Worm (Caenorhabditis elegans) whole organism, L3 larva: ENCODE data around the gene asd-1.

Experiments
- R02D3.7 ChIP-seq: fragments of 150-350 bp; optimal IDR thresholded peaks from 2 replicates; lab custom pipeline; 2014; ENCODE audit warnings: missing biosample characterization, missing genetic modification characterization
- ZK546.5 ChIP-seq: sonication (generic microtip); optimal IDR thresholded peaks from 2 replicates; lab custom pipeline; 2017; ENCODE audit warnings: missing biosample characterization, missing genetic modification characterization
- ama-1 ChIP-seq: fragments of 150-350 bp; optimal IDR thresholded peaks from 2 replicates; lab custom pipeline; 2018
- ceh-16 ChIP-seq: sonication (generic microtip); optimal IDR thresholded peaks from 2 replicates; lab custom pipeline; 2017; ENCODE audit warnings: missing biosample characterization, missing genetic modification characterization
- ceh-28 ChIP-seq: fragments of 150-350 bp; optimal IDR thresholded peaks from 2 replicates; lab custom pipeline; 2014; ENCODE audit warnings: missing biosample characterization, missing genetic modification reagents, missing genetic modification characterization
- ceh-82 ChIP-seq: fragments of 150-350 bp; optimal IDR thresholded peaks from 2 replicates; lab custom pipeline; 2014; ENCODE audit warnings: missing biosample characterization, missing genetic modification characterization
- ceh-9 ChIP-seq: sonication (generic microtip); optimal IDR thresholded peaks from 2 replicates; lab custom pipeline; 2018; ENCODE audit warnings: missing biosample characterization, missing genetic modification characterization
- daf-12 ChIP-seq: fragments of 150-350 bp; optimal IDR thresholded peaks from 2 replicates; lab custom pipeline; 2014; ENCODE audit warnings: missing biosample characterization, missing genetic modification reagents, missing genetic modification characterization
- egl-27 ChIP-seq: sonication (generic microtip); optimal IDR thresholded peaks from 4 replicates; lab custom pipeline; 2017; ENCODE audit warnings: missing biosample characterization, missing genetic modification reagents, missing genetic modification characterization
- egl-5 ChIP-seq: fragments of 150-350 bp; optimal IDR thresholded peaks from 2 replicates; lab custom pipeline; 2017; ENCODE audit warnings: missing biosample characterization, missing genetic modification reagents, missing genetic modification characterization, inconsistent platforms
- elt-1 ChIP-seq: fragments of 150-350 bp; optimal IDR thresholded peaks from 2 replicates; lab custom pipeline; 2014; ENCODE audit warnings: missing biosample characterization, missing genetic modification characterization
- elt-2 ChIP-seq: sonication (generic microtip); optimal IDR thresholded peaks from 2 replicates; lab custom pipeline; 2016; ENCODE audit warnings: missing genetic modification reagents, mild to moderate bottlenecking, missing genetic modification characterization, missing compliant biosample characterization
- eor-1 ChIP-seq, 2 experiments: fragments of 150-350 bp; optimal IDR thresholded peaks; 2 replicates each; lab custom pipeline; 2014 to 2018; ENCODE audit warnings: missing biosample characterization in 2 of 2, missing genetic modification characterization in 2 of 2
- fkh-10 ChIP-seq: sonication (generic microtip); optimal IDR thresholded peaks from 2 replicates; lab custom pipeline; 2017; ENCODE audit warnings: missing biosample characterization, missing genetic modification reagents, missing genetic modification characterization
- fkh-2 ChIP-seq: fragments of 150-350 bp; optimal IDR thresholded peaks from 2 replicates; lab custom pipeline; 2014; ENCODE audit warnings: missing biosample characterization, missing genetic modification reagents, missing genetic modification characterization
- hmg-11 ChIP-seq: sonication (generic microtip); optimal IDR thresholded peaks from 2 replicates; lab custom pipeline; 2016; ENCODE audit warnings: missing genetic modification characterization, missing compliant biosample characterization
- jun-1 ChIP-seq: fragments of 150-350 bp; optimal IDR thresholded peaks from 2 replicates; lab custom pipeline; 2014; ENCODE audit warnings: missing biosample characterization, missing genetic modification reagents, missing genetic modification characterization
- lin-15B ChIP-seq: fragments of 150-350 bp; optimal IDR thresholded peaks from 2 replicates; lab custom pipeline; 2014; ENCODE audit warnings: missing biosample characterization, missing genetic modification characterization
- lin-39 ChIP-seq: fragments of 150-350 bp; optimal IDR thresholded peaks from 2 replicates; lab custom pipeline; 2018; ENCODE audit warnings: missing biosample characterization, missing genetic modification reagents, missing genetic modification characterization
- lsy-12 ChIP-seq: sonication (generic microtip); optimal IDR thresholded peaks from 2 replicates; lab custom pipeline; 2016; ENCODE audit warnings: mild to moderate bottlenecking, missing genetic modification characterization, missing compliant biosample characterization
- mdl-1 ChIP-seq: fragments of 150-350 bp; optimal IDR thresholded peaks from 2 replicates; lab custom pipeline; 2014; ENCODE audit warnings: missing biosample characterization, missing genetic modification characterization
- mml-1 ChIP-seq: fragments of 150-350 bp; sonication (generic microtip); optimal IDR thresholded peaks from 3 replicates; lab custom pipeline; 2014; ENCODE audit warnings: missing biosample characterization, missing genetic modification characterization
- nfya-1 ChIP-seq: sonication (generic microtip); optimal IDR thresholded peaks from 2 replicates; lab custom pipeline; 2017; ENCODE audit warnings: missing genetic modification characterization, mild to moderate bottlenecking, missing compliant biosample characterization, antibody characterized with exemption, moderate library complexity; ENCODE audit not compliant: insufficient read depth
- nhr-11 ChIP-seq: fragments of 150-350 bp; optimal IDR thresholded peaks from 2 replicates; lab custom pipeline; 2014; ENCODE audit warnings: missing biosample characterization, missing genetic modification characterization
- nhr-12 ChIP-seq: fragments of 150-350 bp; optimal IDR thresholded peaks from 2 replicates; lab custom pipeline; 2014; ENCODE audit warnings: missing biosample characterization, missing genetic modification characterization
- nhr-23 ChIP-seq: fragments of 150-350 bp; optimal IDR thresholded peaks from 2 replicates; lab custom pipeline; 2014; ENCODE audit warnings: missing biosample characterization, missing genetic modification reagents, missing genetic modification characterization
- nhr-237 ChIP-seq: fragments of 150-350 bp; optimal IDR thresholded peaks from 2 replicates; lab custom pipeline; 2014; ENCODE audit warnings: missing biosample characterization, missing genetic modification characterization
- nhr-25 ChIP-seq: sonication (generic microtip); optimal IDR thresholded peaks from 2 replicates; lab custom pipeline; 2017; ENCODE audit warnings: missing biosample characterization, missing genetic modification characterization
- nhr-28 ChIP-seq: fragments of 150-350 bp; optimal IDR thresholded peaks from 2 replicates; lab custom pipeline; 2014; ENCODE audit warnings: missing biosample characterization, missing genetic modification characterization
- nhr-43 ChIP-seq: sonication (generic microtip); optimal IDR thresholded peaks from 2 replicates; lab custom pipeline; 2016; ENCODE audit warnings: mild to moderate bottlenecking, missing genetic modification characterization, missing compliant biosample characterization; ENCODE audit not compliant: poor library complexity, severe bottlenecking
- nhr-67 ChIP-seq: fragments of 150-350 bp; optimal IDR thresholded peaks from 2 replicates; lab custom pipeline; 2014; ENCODE audit warnings: missing biosample characterization, missing genetic modification characterization
- nhr-77 ChIP-seq: fragments of 150-350 bp; optimal IDR thresholded peaks from 2 replicates; lab custom pipeline; 2014; ENCODE audit warnings: missing biosample characterization, missing genetic modification characterization
- pha-4 ChIP-seq: fragments of 150-350 bp; optimal IDR thresholded peaks from 2 replicates; lab custom pipeline; 2014; ENCODE audit warnings: missing biosample characterization, missing genetic modification reagents, missing genetic modification characterization
- pqm-1 ChIP-seq: fragments of 150-350 bp; optimal IDR thresholded peaks from 2 replicates; lab custom pipeline; 2017; ENCODE audit warnings: missing biosample characterization, missing genetic modification characterization, inconsistent platforms
- sea-2 ChIP-seq: fragments of 150-350 bp; sonication (generic microtip); optimal IDR thresholded peaks from 4 replicates; lab custom pipeline; 2014; ENCODE audit warnings: missing biosample characterization, missing genetic modification reagents, missing genetic modification characterization
- skn-1 ChIP-seq: fragments of 150-350 bp; optimal IDR thresholded peaks from 2 replicates; lab custom pipeline; 2014; ENCODE audit warnings: missing biosample characterization, missing genetic modification characterization
- snpc-4 ChIP-seq: fragments of 150-350 bp; optimal IDR thresholded peaks from 2 replicates; lab custom pipeline; 2014; ENCODE audit warnings: missing biosample characterization, missing genetic modification characterization
- tbx-2 ChIP-seq: sonication (generic microtip); optimal IDR thresholded peaks from 2 replicates; lab custom pipeline; 2016; ENCODE audit warnings: mild to moderate bottlenecking, missing genetic modification characterization, missing compliant biosample characterization
- unc-39 ChIP-seq: sonication (generic microtip); optimal IDR thresholded peaks from 4 replicates; lab custom pipeline; 2017; ENCODE audit warnings: missing biosample characterization, missing genetic modification characterization
- unc-62 ChIP-seq: fragments of 150-350 bp; sonication (generic microtip); optimal IDR thresholded peaks from 4 replicates; lab custom pipeline; 2014; ENCODE audit warnings: missing biosample characterization, missing genetic modification reagents, missing genetic modification characterization
- ztf-11 ChIP-seq: fragments of 150-350 bp; optimal IDR thresholded peaks from 2 replicates; lab custom pipeline; 2014; ENCODE audit warnings: missing biosample characterization, missing genetic modification characterization

asd-1 gene

DNA sequence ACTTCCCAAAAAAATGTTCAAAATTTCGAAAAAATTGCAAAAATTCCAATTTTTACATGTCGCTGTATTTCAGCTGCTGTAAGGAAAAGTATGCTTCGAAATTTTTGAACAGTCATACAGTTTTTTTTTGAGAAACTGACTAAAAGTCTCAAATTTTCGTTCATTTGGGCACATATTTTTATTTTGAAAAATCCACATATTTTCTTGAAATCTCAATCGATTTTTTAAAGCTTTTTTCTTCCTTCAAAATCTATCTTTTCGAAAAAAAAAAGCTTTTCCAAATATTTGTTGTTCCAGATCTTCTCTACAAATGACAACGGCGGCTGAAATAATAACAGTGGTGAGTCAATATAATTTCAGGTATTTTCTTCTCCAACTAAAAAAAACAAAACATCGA lies at the start of gene asd-1:
TSS of gene asd-1 (plus strand) at position 298 of the 397 bp plus-strand sequence.
- TF ChIP-seq fkh-10 (GFP tag; lab: Kevin White, UChicago): no peak
- no peak for TF ChIP-seq mml-1 (tag; lab: Kevin White, UChicago)
- no peak for TF ChIP-seq nhr-25

DNA sequence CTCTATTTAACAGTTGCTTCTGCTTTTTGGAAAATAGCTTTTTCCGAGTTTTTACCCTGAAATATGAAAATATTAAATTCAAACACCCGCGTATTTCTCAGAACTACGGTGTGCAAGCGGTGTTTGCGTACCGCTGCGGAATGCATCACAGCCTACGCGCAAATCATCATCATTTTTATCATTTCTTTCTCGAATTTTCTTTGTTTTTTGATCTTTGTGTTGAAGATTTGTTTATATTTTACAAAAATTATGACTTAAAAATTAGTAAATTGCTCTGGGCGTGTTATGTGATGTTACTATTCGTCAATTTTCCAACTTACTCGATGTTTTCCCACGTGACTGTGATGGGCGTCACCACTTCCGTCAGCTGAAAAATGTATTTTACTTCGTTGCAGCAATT lies 46.2 kb upstream of the asd-1 start:
- no peak for TF ChIP-seq sea-2 (GFP tag; lab: Kevin White, UChicago)
- no peak for TF ChIP-seq mml-1 (tag; lab: Kevin White, UChicago)
- TF ChIP-seq ceh-16 (tag; lab: Kevin White, UChicago): no peak
- no peak for TF ChIP-seq ceh-82 (tag; lab: Kevin White, UChicago)
- TF ChIP-seq nhr-43 (tag; lab: Kevin White, UChicago): peak; percentile 29
- TF ChIP-seq unc-62: no peak
- peak; percentile 93 for TF ChIP-seq nfya-1
- TF ChIP-seq hmg-11: peak; percentile 28
- TF ChIP-seq jun-1 (tag; lab: Kevin White, UChicago): peak; percentile 27
- TF ChIP-seq nhr-67 (tag; lab: Kevin White, UChicago): no peak
- TF ChIP-seq ceh-9 (tag; lab: Kevin White, UChicago): no peak
- TF ChIP-seq R02D3.7 (tag; lab: Kevin White, UChicago): peak; percentile 35
- peak; percentile 63 for TF ChIP-seq lin-39 (tag; lab: Kevin White, UChicago)
- TF ChIP-seq nhr-77: no peak
- TF ChIP-seq fkh-2 (tag; lab: Kevin White, UChicago): no peak
- TF ChIP-seq nhr-23 (tag; lab: Kevin White, UChicago): peak; percentile 64
- no peak for TF ChIP-seq ama-1 (lab: Kevin White, UChicago)
- no peak for TF ChIP-seq nhr-237 (tag; lab: Kevin White, UChicago)
- peak; percentile 64 for TF ChIP-seq lin-15B (tag; lab: Kevin White, UChicago)
- TF ChIP-seq ztf-11 (tag; lab: Kevin White, UChicago): no peak
- TF ChIP-seq skn-1 (tag; lab: Kevin White, UChicago): peak; percentile 88
- peak; percentile 56 for TF ChIP-seq lsy-12 (tag; lab: Kevin White, UChicago)
- TF ChIP-seq tbx-2 (tag; lab: Kevin White, UChicago): no peak
- peak; percentile 66 for TF ChIP-seq snpc-4 (tag; lab: Kevin White, UChicago)
- peak; percentile 63 for TF ChIP-seq nhr-25
- TF ChIP-seq eor-1 (tag; optimal IDR thresholded peaks at IDR 0.05; lab: Kevin White, UChicago): no peak
- TF ChIP-seq egl-27 (tag; lab: Kevin White, UChicago): no peak
- TF ChIP-seq egl-5 (tag; lab: Kevin White, UChicago): no peak
- TF ChIP-seq ZK546.5 (tag; lab: Kevin White, UChicago): no peak
- peak; percentile 84 for TF ChIP-seq pha-4
- no peak for TF ChIP-seq nhr-12
- TF ChIP-seq elt-2 (tag; lab: Kevin White, UChicago): peak; percentile 62
- peak; percentile 43 for TF ChIP-seq pqm-1

DNA sequence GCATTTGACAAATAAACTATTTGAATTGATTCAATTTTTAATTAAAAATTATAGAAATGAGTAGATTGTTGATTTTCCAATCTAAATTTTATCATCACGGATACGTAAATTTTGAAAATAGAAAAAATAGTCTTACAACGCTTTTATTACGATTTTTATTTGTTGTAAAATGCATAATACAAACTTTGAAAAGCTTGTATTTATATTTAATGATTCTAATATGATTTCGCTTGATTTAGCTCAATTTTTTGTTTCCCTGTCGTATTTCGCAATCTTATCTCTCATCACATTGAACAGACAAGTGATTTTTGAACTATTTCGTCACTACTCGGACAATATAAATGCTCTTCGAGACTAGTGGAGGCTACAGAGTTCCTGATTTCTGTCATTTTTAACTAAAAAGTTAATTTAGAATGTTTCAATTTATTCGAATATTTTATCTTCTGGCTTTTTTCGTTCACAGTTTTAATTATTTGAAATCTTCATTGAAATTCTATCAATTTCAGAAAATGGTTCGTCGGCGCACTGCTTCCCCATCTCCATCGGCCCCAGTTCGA lies 45.5 kb upstream of the asd-1 start, which contains the start of the genes wht-3 and har-1:
TSS of gene wht-3 (minus strand) at position 51 of the 557 bp plus-strand sequence.
TSS of gene har-1 (plus strand) at position 507 of the 557 bp plus-strand sequence.
- TF ChIP-seq R02D3.7 (tag; lab: Kevin White, UChicago): no peak
- no peak for TF ChIP-seq ama-1 (lab: Kevin White, UChicago)
- no peak for TF ChIP-seq nhr-77
- no peak for TF ChIP-seq nhr-28 (tag; lab: Kevin White, UChicago)
- TF ChIP-seq nhr-11: no peak
- no peak for TF ChIP-seq nhr-43 (tag; lab: Kevin White, UChicago)
- TF ChIP-seq elt-1 (tag; lab: Kevin White, UChicago): no peak
- peak; percentile 27 for TF ChIP-seq elt-2 (tag; lab: Kevin White, UChicago)
- TF ChIP-seq pha-4: peak; percentile 7
- TF ChIP-seq pqm-1: no peak
- no peak for TF ChIP-seq ztf-11 (tag; lab: Kevin White, UChicago)

DNA sequence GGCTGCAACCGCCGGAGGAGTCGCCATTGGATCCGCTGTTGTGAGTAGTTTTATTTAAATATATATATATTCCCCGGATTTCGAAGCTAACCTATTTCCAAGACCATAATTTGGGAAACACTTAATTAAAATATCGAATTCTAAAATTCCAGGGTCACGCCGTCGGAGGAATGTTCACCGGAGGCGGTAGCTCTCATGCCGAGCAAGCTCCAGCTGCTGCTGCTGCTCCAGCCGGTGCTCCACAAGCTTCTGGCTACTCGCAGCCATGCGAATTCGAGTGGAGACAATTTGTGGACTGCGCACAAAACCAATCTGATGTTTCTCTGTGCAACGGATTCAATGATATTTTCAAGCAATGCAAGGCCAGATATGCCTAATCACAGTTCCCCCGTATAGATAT lies 44.8 kb upstream of the asd-1 start:
- TF ChIP-seq ceh-82 (tag; lab: Kevin White, UChicago) (no peak), elt-1 (tag; lab: Kevin White, UChicago) (no peak), lin-39 (tag; lab: Kevin White, UChicago) (no peak), hmg-11 (no peak), mdl-1 (tag; lab: Kevin White, UChicago) (no peak), ceh-16 (tag; lab: Kevin White, UChicago) (no peak), eor-1 (tag; optimal IDR thresholded peaks at IDR 0.05; lab: Kevin White, UChicago) (no peak), elt-2 (tag; lab: Kevin White, UChicago) (no peak), egl-5 (tag; lab: Kevin White, UChicago) (no peak), tbx-2 (tag; lab: Kevin White, UChicago) (no peak), skn-1 (tag; lab: Kevin White, UChicago) (no peak), unc-62 (no peak), ceh-28 (tag; lab: Kevin White, UChicago) (no peak), fkh-10 (GFP tag; lab: Kevin White, UChicago) (no peak), snpc-4 (tag; lab: Kevin White, UChicago) (no peak), pqm-1 (no peak), unc-39 (no peak), nhr-77 (no peak), daf-12 (tag; lab: Kevin White, UChicago) (no peak)
